Fruit fly (Drosophila melanogaster) S2 (cell line): ENCODE data around the gene CG10005.

Experiments
- CG8478 ChIP-seq: fragments of >200 bp; optimal IDR thresholded peaks from 2 replicates; lab custom pipeline; 2018
- CTCF ChIP-seq, 2 experiments: fragments of >200 bp; optimal IDR thresholded peaks; 2 replicates each; lab custom pipeline; 2018

dm6 chr3R:11964000-11964399 is 13.0 kb downstream of the CG10005 start:
- no peak for TF ChIP-seq CG8478 (lab: Kevin White, UChicago)
- no peak for TF ChIP-seq CTCF (optimal IDR thresholded peaks at IDR 0.05; lab: Kevin White, UChicago)
